Worm (Caenorhabditis elegans) whole organism, L4/young adult: ENCODE data around the gene mip-2.

ENCODE experiments used
- W03F9.2 ChIP-seq: fragments of 150-350 bp; optimal IDR thresholded peaks from 2 replicates; lab custom pipeline; 2014; ENCODE audit warnings: missing biosample characterization, missing genetic modification characterization
- dao-5 ChIP-seq: sonication (generic microtip); optimal IDR thresholded peaks from 2 replicates; lab custom pipeline; 2016; ENCODE audit warnings: missing genotype, missing genetic modification characterization, moderate library complexity, missing compliant biosample characterization
- him-1 ChIP-seq: sonication (generic microtip); optimal IDR thresholded peaks from 2 replicates; lab custom pipeline; 2016; ENCODE audit warnings: missing genotype, missing genetic modification reagents, missing genetic modification characterization, missing compliant biosample characterization

ce11 chrV:13671911-13672639, at the start of gene mip-2, which contains the start of gene F58G11.4:
- TF ChIP-seq him-1 (no peak), dao-5 (tag; lab: Kevin White, UChicago) (no peak), W03F9.2 (tag; lab: Kevin White, UChicago) (no peak)
